Worm (Caenorhabditis elegans): ENCODE measurements around the gene crb-1.

DNA sequence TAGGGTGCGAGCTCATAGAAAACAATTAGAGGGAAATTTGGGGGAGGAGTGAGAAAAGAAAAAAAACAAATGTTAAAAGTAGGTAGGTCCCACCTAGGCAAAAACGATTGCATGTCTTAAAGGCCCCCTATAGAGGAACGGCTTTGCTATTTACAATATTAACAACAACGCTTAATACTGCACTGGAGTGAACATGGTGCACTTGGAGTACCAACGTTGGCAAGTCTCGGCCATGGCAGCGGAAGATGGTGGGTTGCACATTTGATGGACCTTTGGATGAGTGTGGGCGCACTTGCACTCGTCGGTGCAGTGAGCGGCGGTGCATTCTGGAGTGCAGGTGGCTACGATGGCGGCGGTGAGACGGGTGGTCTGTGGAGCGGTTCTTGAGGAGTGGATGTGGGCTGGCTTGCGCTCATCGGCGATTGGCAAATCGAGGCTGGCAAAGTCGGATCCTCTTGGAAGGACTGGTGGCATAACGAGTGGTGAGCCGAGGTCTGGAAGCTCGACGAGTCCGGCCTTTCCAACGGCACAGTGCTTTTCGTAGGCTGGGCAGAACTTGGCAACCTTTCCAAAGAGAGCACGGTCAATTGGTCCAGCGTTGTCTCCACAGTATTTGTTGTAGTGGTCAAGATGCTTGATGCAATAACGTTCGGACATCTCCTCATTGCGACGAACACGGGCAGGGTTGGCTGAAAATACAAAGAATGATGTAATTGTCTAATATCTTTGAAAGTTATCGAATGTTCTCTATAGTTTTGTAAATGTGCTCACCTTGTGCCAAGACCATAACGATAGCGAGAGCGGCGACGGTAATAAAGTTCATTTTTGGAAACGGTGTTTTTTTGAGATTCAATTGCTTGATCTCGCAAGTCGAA, 7.0 kb upstream of the crb-1 start:
- TF ChIP-seq fkh-10 (GFP tag; optimal IDR thresholded peaks at IDR 0.05) (no peak), egl-27 (tag; optimal IDR thresholded peaks at IDR 0.05) (no peak), unc-62 (GFP tag; optimal IDR thresholded peaks at IDR 0.05) (no peak), unc-39 (tag; optimal IDR thresholded peaks at IDR 0.05) (no peak), nhr-77 (tag; optimal IDR thresholded peaks at IDR 0.05) (no peak), zag-1 (tag; optimal IDR thresholded peaks at IDR 0.05) (no peak), lin-39 (tag; optimal IDR thresholded peaks at IDR 0.05) (no peak), ztf-11 (tag; optimal IDR thresholded peaks at IDR 0.05) (no peak), elt-2 (tag; optimal IDR thresholded peaks at IDR 0.05) (no peak)

All from whole organism, L3 larva.